Fruit fly (Drosophila melanogaster) whole organism, embryonic: ENCODE measurements around the gene lectin-29Ca.

Experiments used
- CG10209 ChIP-seq: fragments of 200-800 bp; sonication (Bioruptor generic); optimal IDR thresholded peaks from 3 replicates; lab custom pipeline; 2017; ENCODE audit warnings: missing biosample characterization, mild to moderate bottlenecking, missing genetic modification characterization, missing genetic modification reagents
- CG10267 ChIP-seq: fragments of 200-800 bp; sonication (Bioruptor generic); optimal IDR thresholded peaks from 2 replicates; lab custom pipeline; 2018; ENCODE audit warnings: missing biosample characterization, mild to moderate bottlenecking, missing genetic modification characterization, moderate library complexity
- CG10274 ChIP-seq: fragments of 200-800 bp; sonication (Bioruptor generic); optimal IDR thresholded peaks from 3 replicates; lab custom pipeline; 2017; ENCODE audit warnings: missing biosample characterization, mild to moderate bottlenecking, missing genetic modification characterization
- CG10543 ChIP-seq: fragments of 200-800 bp; sonication (Bioruptor generic); optimal IDR thresholded peaks from 3 replicates; lab custom pipeline; 2017; ENCODE audit warnings: missing biosample characterization, mild to moderate bottlenecking, missing genetic modification characterization, moderate library complexity
- CG11085 ChIP-seq: fragments of 200-800 bp; sonication (Bioruptor generic); IDR thresholded peaks from 2 replicates; pipeline ENCODE4 v1.3.6; 2022; ENCODE audit warnings: missing biosample characterization, missing genetic modification characterization
- CG11560 ChIP-seq: fragments of 200-800 bp; sonication (Bioruptor generic); IDR thresholded peaks from 3 replicates; pipeline ENCODE4 v1.3.6; 2022; ENCODE audit warnings: missing biosample characterization, missing genetic modification characterization
- CG12071 ChIP-seq: fragments of 200-800 bp; sonication (Bioruptor generic); optimal IDR thresholded peaks from 3 replicates; lab custom pipeline; 2018; ENCODE audit warnings: missing biosample characterization, mild to moderate bottlenecking, missing genetic modification characterization
- CG12744 ChIP-seq: fragments of 200-800 bp; sonication (Bioruptor generic); optimal IDR thresholded peaks from 2 replicates; lab custom pipeline; 2016; ENCODE audit warnings: missing biosample characterization, missing genetic modification characterization
- CG14441 ChIP-seq: fragments of 200-800 bp; sonication (Bioruptor generic); IDR thresholded peaks from 2 replicates; pipeline ENCODE4 v1.3.6; 2022; ENCODE audit warnings: missing biosample characterization, missing genetic modification characterization
- CG1647 ChIP-seq: fragments of 200-800 bp; sonication (Bioruptor generic); optimal IDR thresholded peaks from 3 replicates; lab custom pipeline; 2016; ENCODE audit warnings: missing biosample characterization, missing genetic modification characterization
- CG18599 ChIP-seq: fragments of 200-800 bp; sonication (Bioruptor generic); optimal IDR thresholded peaks from 3 replicates; lab custom pipeline; 2017; ENCODE audit warnings: missing biosample characterization, missing genetic modification characterization, mild to moderate bottlenecking, moderate library complexity, missing genetic modification reagents
- CG18619 ChIP-seq: fragments of 200-800 bp; sonication (Bioruptor generic); optimal IDR thresholded peaks from 3 replicates; lab custom pipeline; 2017; ENCODE audit warnings: missing biosample characterization, mild to moderate bottlenecking, missing genetic modification characterization
- CG2199 ChIP-seq: fragments of 200-800 bp; sonication (Bioruptor generic); IDR thresholded peaks from 3 replicates; pipeline ENCODE4 v1.3.6; 2022; ENCODE audit warnings: missing biosample characterization, missing genetic modification characterization
- CG2712 ChIP-seq: fragments of 200-800 bp; optimal IDR thresholded peaks from 3 replicates; lab custom pipeline; 2019; ENCODE audit warnings: missing biosample characterization, mild to moderate bottlenecking, missing genetic modification characterization, moderate library complexity
- CG32772 ChIP-seq: fragments of 200-800 bp; sonication (Bioruptor generic); IDR thresholded peaks from 2 replicates; pipeline ENCODE4 v1.3.6; 2022; ENCODE audit warnings: missing biosample characterization, missing genetic modification characterization
- CG33557 ChIP-seq: fragments of 200-800 bp; sonication (Bioruptor generic); optimal IDR thresholded peaks from 2 replicates; lab custom pipeline; 2019; ENCODE audit warnings: missing biosample characterization, mild to moderate bottlenecking, missing genetic modification characterization, moderate library complexity
- CG4424 ChIP-seq: fragments of 200-800 bp; sonication (Bioruptor generic); optimal IDR thresholded peaks from 3 replicates; lab custom pipeline; 2016; ENCODE audit warnings: missing biosample characterization, missing genetic modification characterization
- CG6854 ChIP-seq: fragments of 200-800 bp; sonication (Bioruptor generic); optimal IDR thresholded peaks from 3 replicates; lab custom pipeline; 2017; ENCODE audit warnings: missing biosample characterization, mild to moderate bottlenecking, missing genetic modification characterization
- CG7556 ChIP-seq: fragments of 200-800 bp; sonication (Bioruptor generic); optimal IDR thresholded peaks from 2 replicates; lab custom pipeline; 2017; ENCODE audit warnings: missing biosample characterization, mild to moderate bottlenecking, missing genetic modification characterization
- CG7987 ChIP-seq: fragments of 200-800 bp; sonication (Bioruptor generic); optimal IDR thresholded peaks from 2 replicates; lab custom pipeline; 2018; ENCODE audit warnings: missing biosample characterization, mild to moderate bottlenecking, missing genetic modification characterization, moderate library complexity
- Gsc ChIP-seq: fragments of 200-800 bp; sonication (Bioruptor generic); IDR thresholded peaks from 2 replicates; pipeline ENCODE4 v1.3.6; 2022; ENCODE audit warnings: missing biosample characterization, missing genetic modification characterization
- Hr39 ChIP-seq: fragments of >200 bp; optimal IDR thresholded peaks from 2 replicates; lab custom pipeline; 2017
- Myb ChIP-seq: fragments of 200-800 bp; sonication (Bioruptor generic); optimal IDR thresholded peaks from 2 replicates; lab custom pipeline; 2016; ENCODE audit warnings: missing biosample characterization, missing genetic modification characterization
- Nf-YB ChIP-seq: fragments of 200-800 bp; sonication (Bioruptor generic); optimal IDR thresholded peaks from 3 replicates; lab custom pipeline; 2019; ENCODE audit warnings: missing biosample characterization, mild to moderate bottlenecking, missing genetic modification characterization, moderate library complexity
- NfI ChIP-seq: fragments of 200-800 bp; sonication (Bioruptor generic); optimal IDR thresholded peaks from 3 replicates; lab custom pipeline; 2018; ENCODE audit warnings: missing biosample characterization, mild to moderate bottlenecking, missing genetic modification characterization, moderate library complexity
- Opbp ChIP-seq: fragments of 200-800 bp; sonication (Bioruptor generic); IDR thresholded peaks from 3 replicates; pipeline ENCODE4 v1.3.6; 2022; ENCODE audit warnings: missing biosample characterization, missing genetic modification characterization; ENCODE audit not compliant: partially characterized antibody
- Rfx ChIP-seq: fragments of 200-800 bp; sonication (Bioruptor generic); IDR thresholded peaks from 2 replicates; pipeline ENCODE4 v1.3.6; 2022; ENCODE audit warnings: missing biosample characterization, missing genetic modification characterization
- Scr ChIP-seq: fragments of 200-800 bp; sonication (Bioruptor generic); IDR thresholded peaks from 2 replicates; pipeline ENCODE4 v1.3.6; 2022; ENCODE audit warnings: missing biosample characterization, missing genetic modification characterization; ENCODE audit not compliant: partially characterized antibody
- Spps ChIP-seq: fragments of 200-800 bp; sonication (Bioruptor generic); optimal IDR thresholded peaks from 2 replicates; lab custom pipeline; 2018; ENCODE audit warnings: missing biosample characterization, mild to moderate bottlenecking, missing genetic modification characterization
- Usf ChIP-seq: fragments of 200-800 bp; sonication (Bioruptor generic); optimal IDR thresholded peaks from 2 replicates; lab custom pipeline; 2017; ENCODE audit warnings: missing genotype, missing biosample characterization, missing genetic modification characterization
- ato ChIP-seq: fragments of 200-800 bp; sonication (Bioruptor generic); IDR thresholded peaks from 2 replicates; pipeline ENCODE4 v1.3.6; 2022; ENCODE audit warnings: missing biosample characterization, missing genetic modification characterization; ENCODE audit not compliant: partially characterized antibody
- bab2 ChIP-seq: fragments of 200-800 bp; sonication (Bioruptor generic); optimal IDR thresholded peaks from 2 replicates; lab custom pipeline; 2016; ENCODE audit warnings: missing biosample characterization, missing genetic modification characterization
- chm ChIP-seq: fragments of 200-800 bp; sonication (Bioruptor generic); IDR thresholded peaks from 2 replicates; pipeline ENCODE4 v1.3.6; 2022; ENCODE audit warnings: missing biosample characterization, missing genetic modification characterization
- cwo ChIP-seq: fragments of 200-800 bp; sonication (Bioruptor generic); optimal IDR thresholded peaks from 3 replicates; lab custom pipeline; 2017; ENCODE audit warnings: missing biosample characterization, missing genetic modification characterization, mild to moderate bottlenecking, moderate library complexity, missing genetic modification reagents
- dm ChIP-seq: fragments of 200-800 bp; sonication (Bioruptor generic); optimal IDR thresholded peaks from 3 replicates; lab custom pipeline; 2016; ENCODE audit warnings: missing biosample characterization, missing genetic modification characterization
- eve ChIP-seq, 2 experiments: fragments of >200 bp; optimal IDR thresholded peaks; 2 replicates each; lab custom pipeline; 2017; ENCODE audit warnings: missing biosample characterization in 2 of 2, missing genetic modification characterization in 2 of 2
- her ChIP-seq: fragments of 200-800 bp; sonication (Bioruptor generic); optimal IDR thresholded peaks from 2 replicates; lab custom pipeline; 2016; ENCODE audit warnings: missing biosample characterization, missing genetic modification characterization
- ken ChIP-seq: fragments of 200-800 bp; sonication (Bioruptor generic); IDR thresholded peaks from 3 replicates; pipeline ENCODE4 v1.3.6; 2022; ENCODE audit warnings: missing biosample characterization, missing genetic modification characterization
- knrl ChIP-seq: fragments of 200-800 bp; sonication (Bioruptor generic); IDR thresholded peaks from 3 replicates; pipeline ENCODE4 v1.3.6; 2022; ENCODE audit warnings: missing biosample characterization, missing genetic modification characterization; ENCODE audit not compliant: partially characterized antibody
- lab ChIP-seq: fragments of 200-800 bp; sonication (Bioruptor generic); optimal IDR thresholded peaks from 3 replicates; lab custom pipeline; 2017; ENCODE audit warnings: missing biosample characterization, missing genetic modification characterization, mild to moderate bottlenecking, moderate library complexity, missing genetic modification reagents
- lmd ChIP-seq: fragments of 200-800 bp; sonication (Bioruptor generic); IDR thresholded peaks from 2 replicates; pipeline ENCODE4 v1.3.6; 2022; ENCODE audit warnings: missing biosample characterization, missing genetic modification characterization
- lola ChIP-seq, 3 experiments: fragments of >200 bp in 2 of 3; fragments of 200-800 bp in 1 of 3; sonication (Bioruptor generic) in 1 of 3; optimal IDR thresholded peaks; 2 replicates each; lab custom pipeline; 2017 to 2019; ENCODE audit warnings: missing biosample characterization in 3 of 3, missing genetic modification characterization in 3 of 3, mild to moderate bottlenecking in 1 of 3, moderate library complexity in 1 of 3
- peb ChIP-seq: fragments of 200-800 bp; sonication (Bioruptor generic); IDR thresholded peaks from 2 replicates; pipeline ENCODE4 v1.3.6; 2022; ENCODE audit warnings: missing biosample characterization, missing genetic modification characterization
- phol ChIP-seq: fragments of 200-800 bp; sonication (Bioruptor generic); optimal IDR thresholded peaks from 3 replicates; lab custom pipeline; 2018; ENCODE audit warnings: missing biosample characterization, mild to moderate bottlenecking, missing genetic modification characterization, moderate library complexity
- repo ChIP-seq: fragments of 200-800 bp; sonication (Bioruptor generic); optimal IDR thresholded peaks from 2 replicates; lab custom pipeline; 2016; ENCODE audit warnings: missing biosample characterization, missing genetic modification characterization
- sisA ChIP-seq: fragments of 200-800 bp; sonication (Bioruptor generic); IDR thresholded peaks from 2 replicates; pipeline ENCODE4 v1.3.6; 2022; ENCODE audit warnings: missing biosample characterization, missing genetic modification characterization
- unpg ChIP-seq: fragments of 200-800 bp; sonication (Bioruptor generic); optimal IDR thresholded peaks from 3 replicates; lab custom pipeline; 2018; ENCODE audit warnings: missing biosample characterization, mild to moderate bottlenecking, missing genetic modification characterization, moderate library complexity
- zf30C ChIP-seq: fragments of 200-800 bp; sonication (Bioruptor generic); optimal IDR thresholded peaks from 3 replicates; lab custom pipeline; 2018; ENCODE audit warnings: missing biosample characterization, mild to moderate bottlenecking, missing genetic modification characterization

Gene lectin-29Ca

dm6 chr2L:8403286-8404270, 9.5 kb upstream of the lectin-29Ca start, which contains the start of gene emb (continued):
- TF ChIP-seq CG10267 (tag; lab: Kevin White, UChicago) = peak; percentile 74
- TF ChIP-seq cwo = no peak
- peak; percentile 90 for TF ChIP-seq knrl (GFP tag; lab: Robert Waterston, UW)
- peak; percentile 96 for TF ChIP-seq Opbp (GFP tag; lab: Robert Waterston, UW)
- TF ChIP-seq NfI (GFP tag; lab: Kevin White, UChicago) = peak; percentile 37
- no peak for TF ChIP-seq CG10274 (GFP tag; lab: Kevin White, UChicago)
- peak; percentile 17; the same call in 1 of the 2 replicates for TF ChIP-seq chm
- TF ChIP-seq ken (GFP tag; lab: Robert Waterston, UW) = no peak
- peak; percentile 99 for TF ChIP-seq ato (GFP tag; lab: Robert Waterston, UW)
- no peak for TF ChIP-seq peb
- no peak for TF ChIP-seq Gsc (GFP tag; lab: Robert Waterston, UW)
- TF ChIP-seq CG18599 = no peak
- TF ChIP-seq lmd = peak; percentile 21; the same call in 1 of the 2 replicates
- peak; percentile 59 for TF ChIP-seq Myb
- TF ChIP-seq CG7556 (GFP tag; lab: Kevin White, UChicago) = no peak
- TF ChIP-seq CG10209 (GFP tag; lab: Kevin White, UChicago) = peak; percentile 13
- TF ChIP-seq repo (GFP tag; lab: Kevin White, UChicago) = peak; percentile 19
- no peak for TF ChIP-seq CG12071 (GFP tag; lab: Kevin White, UChicago)
- TF ChIP-seq her (GFP tag; lab: Kevin White, UChicago) = peak; percentile 38
- TF ChIP-seq CG11085 (GFP tag; lab: Robert Waterston, UW) = no peak
- TF ChIP-seq Spps (tag; lab: Kevin White, UChicago) = no peak
- no peak for TF ChIP-seq unpg
- no peak for TF ChIP-seq Hr39 (lab: Kevin White, UChicago)
- TF ChIP-seq CG6854 = no peak
- peak; percentile 43 for TF ChIP-seq bab2 (GFP tag; lab: Kevin White, UChicago)
- TF ChIP-seq CG4424 (GFP tag; lab: Kevin White, UChicago) = peak; percentile 73
- no peak for TF ChIP-seq Usf (GFP tag; lab: Kevin White, UChicago)
- peak; percentile 15 for TF ChIP-seq CG18619 (GFP tag; lab: Kevin White, UChicago)
- TF ChIP-seq CG7987 (GFP tag; lab: Kevin White, UChicago) = peak; percentile 57
- no peak for TF ChIP-seq CG10543
- TF ChIP-seq CG11560 (tag; lab: Robert Waterston, UW) = peak; percentile 99
- peak; percentile 68 for TF ChIP-seq CG2712 (tag; lab: Kevin White, UChicago)
- peak in 1 of 3 experiments; percentile 38 for TF ChIP-seq lola (GFP tag; optimal IDR thresholded peaks at IDR 0.05; lab: Kevin White, UChicago)
- TF ChIP-seq CG2199 (GFP tag; lab: Robert Waterston, UW) = no peak
- TF ChIP-seq lab (GFP tag; lab: Kevin White, UChicago) = no peak
- TF ChIP-seq CG14441 (GFP tag; lab: Robert Waterston, UW) = peak; percentile 30; the same call in 1 of the 2 replicates
- peak; percentile 69 for TF ChIP-seq Rfx (GFP tag; lab: Robert Waterston, UW)
- peak; percentile 94 for TF ChIP-seq Scr (GFP tag; lab: Robert Waterston, UW)
- TF ChIP-seq Nf-YB (GFP tag; lab: Kevin White, UChicago) = no peak
- TF ChIP-seq sisA = no peak
- TF ChIP-seq CG32772 = no peak
- TF ChIP-seq CG1647 = peak; percentile 49
- peak; percentile 68 for TF ChIP-seq phol
- TF ChIP-seq zf30C (GFP tag; lab: Kevin White, UChicago) = no peak
- TF ChIP-seq CG12744 = peak; percentile 9
- peak; percentile 83 for TF ChIP-seq dm (GFP tag; lab: Kevin White, UChicago)
- no peak for TF ChIP-seq eve (GFP tag; optimal IDR thresholded peaks at IDR 0.05; lab: Kevin White, UChicago)
- no peak for TF ChIP-seq CG33557 (GFP tag; lab: Kevin White, UChicago)
